Fruit fly (Drosophila melanogaster) whole organism, embryonic: ENCODE measurements around the gene Drgx.

Experiments
- B-H1 ChIP-seq: fragments of 200-800 bp; sonication (Bioruptor generic); IDR thresholded peaks from 3 replicates; pipeline ENCODE4 v1.3.6; 2022; ENCODE audit warnings: missing biosample characterization, missing genetic modification characterization
- C15 ChIP-seq: fragments of 200-800 bp; sonication (Bioruptor generic); IDR thresholded peaks from 3 replicates; pipeline ENCODE4 v1.3.6; 2022; ENCODE audit warnings: missing biosample characterization, missing genetic modification characterization
- CG10147 ChIP-seq: fragments of 200-800 bp; sonication (Bioruptor generic); optimal IDR thresholded peaks from 2 replicates; lab custom pipeline; 2019; ENCODE audit warnings: missing biosample characterization, mild to moderate bottlenecking, missing genetic modification characterization, moderate library complexity
- CG1024 ChIP-seq: fragments of 200-800 bp; sonication (Bioruptor generic); IDR thresholded peaks from 2 replicates; pipeline ENCODE4 v1.3.6; 2022; ENCODE audit warnings: missing biosample characterization, missing genetic modification characterization
- CG10267 ChIP-seq: fragments of 200-800 bp; sonication (Bioruptor generic); optimal IDR thresholded peaks from 2 replicates; lab custom pipeline; 2018; ENCODE audit warnings: missing biosample characterization, mild to moderate bottlenecking, missing genetic modification characterization, moderate library complexity
- CG10462 ChIP-seq: fragments of 200-800 bp; sonication (Bioruptor generic); optimal IDR thresholded peaks from 2 replicates; lab custom pipeline; 2016; ENCODE audit warnings: missing biosample characterization, missing genetic modification characterization
- CG10959 ChIP-seq: fragments of 200-800 bp; sonication (Bioruptor generic); IDR thresholded peaks from 2 replicates; pipeline ENCODE4 v1.3.6; 2022; ENCODE audit warnings: missing biosample characterization, missing genetic modification characterization
- CG11093 ChIP-seq: fragments of 200-800 bp; sonication (Bioruptor generic); IDR thresholded peaks from 3 replicates; pipeline ENCODE4 v1.3.6; 2022; ENCODE audit warnings: missing biosample characterization, missing genetic modification characterization
- CG11695 ChIP-seq: fragments of 200-800 bp; sonication (Bioruptor generic); IDR thresholded peaks from 3 replicates; pipeline ENCODE4 v1.3.6; 2022; ENCODE audit warnings: missing biosample characterization, missing genetic modification characterization
- CG12236 ChIP-seq: fragments of 200-800 bp; sonication (Bioruptor generic); optimal IDR thresholded peaks from 2 replicates; lab custom pipeline; 2016; ENCODE audit warnings: missing biosample characterization, missing genetic modification characterization
- CG13424 ChIP-seq: fragments of 200-800 bp; sonication (Bioruptor generic); optimal IDR thresholded peaks from 2 replicates; lab custom pipeline; 2019; ENCODE audit warnings: missing biosample characterization, mild to moderate bottlenecking, missing genetic modification characterization, moderate library complexity
- CG13894 ChIP-seq: fragments of 200-800 bp; sonication (Bioruptor generic); optimal IDR thresholded peaks from 3 replicates; lab custom pipeline; 2018; ENCODE audit warnings: missing biosample characterization, mild to moderate bottlenecking, missing genetic modification characterization, moderate library complexity
- CG14050 ChIP-seq: fragments of 200-800 bp; sonication (Bioruptor generic); IDR thresholded peaks from 3 replicates; pipeline ENCODE4 v1.3.6; 2022; ENCODE audit warnings: missing biosample characterization, missing genetic modification characterization
- CG16779 ChIP-seq: fragments of 200-800 bp; sonication (Bioruptor generic); IDR thresholded peaks from 2 replicates; pipeline ENCODE4 v1.3.6; 2022; ENCODE audit warnings: missing biosample characterization, missing genetic modification characterization
- CG16863 ChIP-seq: fragments of 200-800 bp; sonication (Bioruptor generic); optimal IDR thresholded peaks from 3 replicates; lab custom pipeline; 2016; ENCODE audit warnings: missing biosample characterization, missing genetic modification characterization
- CG17385 ChIP-seq: fragments of 200-800 bp; sonication (Bioruptor generic); optimal IDR thresholded peaks from 3 replicates; lab custom pipeline; 2018; ENCODE audit warnings: missing biosample characterization, mild to moderate bottlenecking, missing genetic modification characterization
- CG1792 ChIP-seq: fragments of 200-800 bp; sonication (Bioruptor generic); optimal IDR thresholded peaks from 2 replicates; lab custom pipeline; 2016; ENCODE audit warnings: missing biosample characterization, missing genetic modification characterization
- CG18764 ChIP-seq: fragments of 200-800 bp; sonication (Bioruptor generic); optimal IDR thresholded peaks from 3 replicates; lab custom pipeline; 2016; ENCODE audit warnings: missing biosample characterization, missing genetic modification characterization
- CG2199 ChIP-seq: fragments of 200-800 bp; sonication (Bioruptor generic); IDR thresholded peaks from 3 replicates; pipeline ENCODE4 v1.3.6; 2022; ENCODE audit warnings: missing biosample characterization, missing genetic modification characterization
- CG2202 ChIP-seq: fragments of 200-800 bp; sonication (Bioruptor generic); optimal IDR thresholded peaks from 2 replicates; lab custom pipeline; 2018; ENCODE audit warnings: missing biosample characterization, mild to moderate bottlenecking, missing genetic modification characterization
- CG32767 ChIP-seq: fragments of 200-800 bp; sonication (Bioruptor generic); IDR thresholded peaks from 2 replicates; pipeline ENCODE4 v1.3.6; 2022; ENCODE audit warnings: missing biosample characterization, missing genetic modification characterization
- CG3995 ChIP-seq: fragments of 200-800 bp; sonication (Bioruptor generic); optimal IDR thresholded peaks from 3 replicates; lab custom pipeline; 2016; ENCODE audit warnings: missing biosample characterization, missing genetic modification characterization
- CG4282 ChIP-seq: fragments of 200-800 bp; sonication (Bioruptor generic); optimal IDR thresholded peaks from 2 replicates; lab custom pipeline; 2016; ENCODE audit warnings: missing biosample characterization, missing genetic modification characterization
- CG4360 ChIP-seq: fragments of 200-800 bp; sonication (Bioruptor generic); IDR thresholded peaks from 2 replicates; pipeline ENCODE4 v1.3.6; 2022; ENCODE audit warnings: missing biosample characterization, missing genetic modification characterization
- CG7745 ChIP-seq: fragments of 200-800 bp; sonication (Bioruptor generic); optimal IDR thresholded peaks from 2 replicates; lab custom pipeline; 2018; ENCODE audit warnings: missing biosample characterization, mild to moderate bottlenecking, missing genetic modification characterization, moderate library complexity
- CG8089 ChIP-seq: fragments of 200-800 bp; sonication (Bioruptor generic); optimal IDR thresholded peaks from 3 replicates; lab custom pipeline; 2016; ENCODE audit warnings: missing biosample characterization, missing genetic modification characterization
- Camta ChIP-seq: fragments of 200-800 bp; sonication (Bioruptor generic); optimal IDR thresholded peaks from 2 replicates; lab custom pipeline; 2016; ENCODE audit warnings: missing biosample characterization, missing genetic modification characterization
- Dp ChIP-seq: fragments of 200-800 bp; sonication (Bioruptor generic); optimal IDR thresholded peaks from 2 replicates; lab custom pipeline; 2018; ENCODE audit warnings: missing biosample characterization, mild to moderate bottlenecking, missing genetic modification characterization, moderate library complexity
- Elba2 ChIP-seq: fragments of 200-800 bp; sonication (Bioruptor generic); optimal IDR thresholded peaks from 3 replicates; lab custom pipeline; 2016; ENCODE audit warnings: missing biosample characterization, missing genetic modification characterization
- HLH3B ChIP-seq: fragments of 200-800 bp; sonication (Bioruptor generic); IDR thresholded peaks from 2 replicates; pipeline ENCODE4 v1.3.6; 2022; ENCODE audit warnings: missing biosample characterization, missing genetic modification characterization
- HLH4C ChIP-seq: fragments of 200-800 bp; sonication (Bioruptor generic); IDR thresholded peaks from 3 replicates; pipeline ENCODE4 v1.3.6; 2022; ENCODE audit warnings: missing biosample characterization, missing genetic modification characterization; ENCODE audit not compliant: partially characterized antibody
- NFAT ChIP-seq: fragments of 200-800 bp; sonication (Bioruptor generic); IDR thresholded peaks from 2 replicates; pipeline ENCODE4 v1.3.6; 2022; ENCODE audit warnings: missing biosample characterization, missing genetic modification characterization
- NfI ChIP-seq: fragments of 200-800 bp; sonication (Bioruptor generic); optimal IDR thresholded peaks from 3 replicates; lab custom pipeline; 2018; ENCODE audit warnings: missing biosample characterization, mild to moderate bottlenecking, missing genetic modification characterization, moderate library complexity
- Side ChIP-seq: fragments of 200-800 bp; sonication (Bioruptor generic); optimal IDR thresholded peaks from 2 replicates; lab custom pipeline; 2016; ENCODE audit warnings: missing biosample characterization, missing genetic modification characterization
- YL-1 ChIP-seq: fragments of 200-800 bp; sonication (Bioruptor generic); optimal IDR thresholded peaks from 3 replicates; lab custom pipeline; 2017; ENCODE audit warnings: missing biosample characterization, mild to moderate bottlenecking, missing genetic modification characterization
- dati ChIP-seq: fragments of 200-800 bp; sonication (Bioruptor generic); IDR thresholded peaks from 2 replicates; pipeline ENCODE4 v1.3.6; 2022; ENCODE audit warnings: missing biosample characterization, missing genetic modification characterization
- gcm2 ChIP-seq: fragments of 200-800 bp; sonication (Bioruptor generic); optimal IDR thresholded peaks from 2 replicates; lab custom pipeline; 2016; ENCODE audit warnings: missing biosample characterization, missing genetic modification characterization
- gem ChIP-seq: fragments of 200-800 bp; sonication (Bioruptor generic); optimal IDR thresholded peaks from 2 replicates; lab custom pipeline; 2019; ENCODE audit warnings: missing biosample characterization, mild to moderate bottlenecking, missing genetic modification characterization, moderate library complexity
- gro ChIP-seq: fragments of 200-800 bp; sonication (Bioruptor generic); optimal IDR thresholded peaks from 2 replicates; lab custom pipeline; 2016; ENCODE audit warnings: missing biosample characterization, missing genetic modification characterization
- gt ChIP-seq: fragments of 200-800 bp; sonication (Bioruptor generic); IDR thresholded peaks from 2 replicates; pipeline ENCODE4 v1.3.6; 2022; ENCODE audit warnings: missing biosample characterization, missing genetic modification characterization
- lilli ChIP-seq: fragments of 200-800 bp; sonication (Bioruptor generic); optimal IDR thresholded peaks from 3 replicates; lab custom pipeline; 2016; ENCODE audit warnings: missing biosample characterization, missing genetic modification characterization
- maf-S ChIP-seq: fragments of 200-800 bp; sonication (Bioruptor generic); optimal IDR thresholded peaks from 2 replicates; lab custom pipeline; 2016; ENCODE audit warnings: missing biosample characterization, missing genetic modification characterization
- otp ChIP-seq: fragments of 200-800 bp; sonication (Bioruptor generic); IDR thresholded peaks from 3 replicates; pipeline ENCODE4, ENCODE4 v1.3.6; 2022; ENCODE audit warnings: missing biosample characterization, missing genetic modification characterization
- peb ChIP-seq: fragments of 200-800 bp; sonication (Bioruptor generic); IDR thresholded peaks from 2 replicates; pipeline ENCODE4 v1.3.6; 2022; ENCODE audit warnings: missing biosample characterization, missing genetic modification characterization
- pnt ChIP-seq: fragments of 200-800 bp; sonication (Bioruptor generic); optimal IDR thresholded peaks from 3 replicates; lab custom pipeline; 2016; ENCODE audit warnings: missing biosample characterization, missing genetic modification characterization
- prd ChIP-seq, 3 experiments: fragments of >200 bp in 2 of 3; fragments of 200-800 bp in 1 of 3; sonication (Bioruptor generic) in 1 of 3; optimal IDR thresholded peaks in 2 of 3; IDR thresholded peaks in 1 of 3; 2 replicates in 2 of 3; 3 replicates in 1 of 3; pipeline versions ENCODE4 v1.3.6 to Lab custom; 2017 to 2022; ENCODE audit warnings: missing biosample characterization in 1 of 3, missing genetic modification characterization in 1 of 3
- pros ChIP-seq: fragments of 200-800 bp; sonication (Bioruptor generic); optimal IDR thresholded peaks from 3 replicates; lab custom pipeline; 2019; ENCODE audit warnings: missing biosample characterization, mild to moderate bottlenecking, missing genetic modification characterization, moderate library complexity
- pzg ChIP-seq: fragments of 200-800 bp; sonication (Bioruptor generic); optimal IDR thresholded peaks from 3 replicates; lab custom pipeline; 2018; ENCODE audit warnings: missing biosample characterization, mild to moderate bottlenecking, missing genetic modification characterization, moderate library complexity
- ro ChIP-seq: fragments of 200-800 bp; sonication (Bioruptor generic); IDR thresholded peaks from 2 replicates; pipeline ENCODE4 v1.3.6; 2022; ENCODE audit warnings: missing biosample characterization, missing genetic modification characterization
- scrt ChIP-seq: fragments of 200-800 bp; sonication (Bioruptor generic); optimal IDR thresholded peaks from 2 replicates; lab custom pipeline; 2018; ENCODE audit warnings: missing biosample characterization, mild to moderate bottlenecking, missing genetic modification characterization, moderate library complexity
- slp2 ChIP-seq: fragments of 200-800 bp; sonication (Bioruptor generic); optimal IDR thresholded peaks from 2 replicates; lab custom pipeline; 2016; ENCODE audit warnings: missing biosample characterization, missing genetic modification characterization
- vfl ChIP-seq: fragments of 200-800 bp; sonication (Bioruptor generic); optimal IDR thresholded peaks from 2 replicates; lab custom pipeline; 2016; ENCODE audit warnings: missing biosample characterization, missing genetic modification characterization
- vvl ChIP-seq: fragments of 200-800 bp; sonication (Bioruptor generic); IDR thresholded peaks from 2 replicates; pipeline ENCODE4 v1.3.6; 2022; ENCODE audit warnings: missing biosample characterization, missing genetic modification characterization

The Drgx gene

DNA sequence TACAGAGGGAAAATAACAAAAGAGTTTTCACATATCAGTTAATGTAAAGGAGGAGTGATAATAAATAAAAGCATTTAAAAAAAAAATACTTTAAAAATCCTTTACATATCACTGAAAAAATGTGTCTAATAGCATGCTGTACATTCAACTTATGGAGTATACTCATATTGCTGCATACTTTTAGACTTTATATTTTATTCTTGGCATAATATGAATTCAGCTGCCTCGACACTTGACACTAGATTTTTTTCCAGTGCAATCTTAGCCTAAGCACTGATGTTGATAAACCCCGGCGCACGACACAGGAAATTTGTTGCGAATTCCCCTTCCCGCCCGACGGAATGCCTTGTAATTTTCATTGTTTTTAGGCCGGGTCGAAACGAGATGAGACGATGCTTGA is 77.9 kb downstream of the Drgx start (continued):
- TF ChIP-seq Camta, result no peak
- no peak for TF ChIP-seq gcm2 (GFP tag; lab: Kevin White, UChicago)
- no peak for TF ChIP-seq CG1024
- no peak for TF ChIP-seq otp (GFP tag; lab: Robert Waterston, UW)
- no peak for TF ChIP-seq vfl (GFP tag; lab: Kevin White, UChicago)
- TF ChIP-seq NFAT, result no peak
- TF ChIP-seq prd (optimal IDR thresholded peaks at IDR 0.05; lab: Kevin White, UChicago), result no peak
- TF ChIP-seq prd (GFP tag; IDR thresholded peaks at IDR 0.05; lab: Robert Waterston, UW), result no peak
- TF ChIP-seq Side (GFP tag; lab: Kevin White, UChicago), result no peak
- no peak for TF ChIP-seq scrt (GFP tag; lab: Kevin White, UChicago)
- TF ChIP-seq dati (GFP tag; lab: Robert Waterston, UW), result no peak
- no peak for TF ChIP-seq CG10462 (GFP tag; lab: Kevin White, UChicago)
- no peak for TF ChIP-seq CG4282 (GFP tag; lab: Kevin White, UChicago)
- no peak for TF ChIP-seq CG10959 (GFP tag; lab: Robert Waterston, UW)
- no peak for TF ChIP-seq maf-S (GFP tag; lab: Kevin White, UChicago)
- no peak for TF ChIP-seq Dp (GFP tag; lab: Kevin White, UChicago)
- TF ChIP-seq CG16863 (GFP tag; lab: Kevin White, UChicago), result no peak
- no peak for TF ChIP-seq slp2
- TF ChIP-seq CG14050 (GFP tag; lab: Robert Waterston, UW), result no peak
- TF ChIP-seq lilli (GFP tag; lab: Kevin White, UChicago), result peak; percentile 9
- TF ChIP-seq CG10147 (GFP tag; lab: Kevin White, UChicago), result no peak
- no peak for TF ChIP-seq gt (GFP tag; lab: Robert Waterston, UW)
- TF ChIP-seq CG11695 (GFP tag; lab: Robert Waterston, UW), result no peak
- peak; percentile 19 for TF ChIP-seq CG13424 (tag; lab: Kevin White, UChicago)
- no peak for TF ChIP-seq peb (GFP tag; lab: Robert Waterston, UW)
- no peak for TF ChIP-seq CG10267 (tag; lab: Kevin White, UChicago)
- TF ChIP-seq CG32767 (GFP tag; lab: Robert Waterston, UW), result no peak
- TF ChIP-seq CG4360 (GFP tag; lab: Robert Waterston, UW), result no peak
- TF ChIP-seq CG16779, result no peak
- no peak for TF ChIP-seq pzg (GFP tag; lab: Kevin White, UChicago)
- TF ChIP-seq vvl (GFP tag; lab: Robert Waterston, UW), result no peak; the same call in 1 of the 2 replicates
- no peak for TF ChIP-seq CG11093
- no peak for TF ChIP-seq ro (GFP tag; lab: Robert Waterston, UW)
- TF ChIP-seq HLH3B (GFP tag; lab: Robert Waterston, UW), result no peak
- TF ChIP-seq B-H1 (GFP tag; lab: Robert Waterston, UW), result no peak
- TF ChIP-seq CG18764, result no peak
- no peak for TF ChIP-seq CG2199 (GFP tag; lab: Robert Waterston, UW)
- no peak for TF ChIP-seq YL-1
- no peak for TF ChIP-seq C15 (GFP tag; lab: Robert Waterston, UW)
- TF ChIP-seq CG13894, result no peak
- TF ChIP-seq NfI, result no peak
- TF ChIP-seq pnt (GFP tag; lab: Kevin White, UChicago), result no peak
- TF ChIP-seq CG12236, result no peak
- no peak for TF ChIP-seq pros (GFP tag; lab: Kevin White, UChicago)
- no peak for TF ChIP-seq CG3995 (GFP tag; lab: Kevin White, UChicago)
- TF ChIP-seq CG17385 (GFP tag; lab: Kevin White, UChicago), result peak; percentile 20
- TF ChIP-seq CG1792 (GFP tag; lab: Kevin White, UChicago), result no peak
- TF ChIP-seq gem (tag; lab: Kevin White, UChicago), result peak; percentile 42
- no peak for TF ChIP-seq CG8089 (GFP tag; lab: Kevin White, UChicago)
- no peak for TF ChIP-seq CG7745 (tag; lab: Kevin White, UChicago)
- TF ChIP-seq gro (GFP tag; lab: Kevin White, UChicago), result peak; percentile 2
- TF ChIP-seq Elba2 (GFP tag; lab: Kevin White, UChicago), result no peak
- TF ChIP-seq CG2202 (tag; lab: Kevin White, UChicago), result no peak
- no peak for TF ChIP-seq HLH4C
